1 fruit fly cellular context compared by ENCODE assay signal in the genomic region with DNA sequence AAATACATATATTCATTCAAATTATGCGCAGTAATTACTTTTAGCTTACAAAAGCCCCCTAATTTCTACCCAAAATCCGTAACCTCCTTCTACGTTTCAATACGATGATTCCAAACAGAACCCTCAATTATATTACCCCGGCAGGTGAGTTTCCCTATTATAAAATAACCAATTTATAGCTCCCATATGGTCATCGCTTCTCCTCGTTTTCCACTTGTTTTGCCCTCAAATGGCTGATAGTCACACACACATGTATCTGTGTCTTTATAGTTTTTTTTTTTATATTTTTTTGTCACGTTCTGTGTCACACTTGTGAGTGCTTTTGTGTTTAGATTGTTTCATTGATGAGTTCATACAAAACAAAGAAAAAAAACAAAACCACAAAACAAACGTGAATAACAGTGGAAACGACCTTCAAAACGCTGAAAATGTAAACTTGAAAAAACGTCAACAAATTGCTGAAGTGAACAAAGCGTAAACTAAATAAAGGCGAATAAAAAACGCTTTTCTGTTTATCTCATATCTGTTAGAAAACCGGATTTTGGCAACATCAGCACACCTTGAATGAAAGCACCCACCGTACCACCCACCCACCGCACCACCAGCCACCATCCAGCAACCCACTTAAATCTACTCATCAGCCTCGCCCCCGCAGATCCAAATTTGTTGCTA.
TF ChIP-seq lines count a peak whose summit lies in the region.

No protein-coding gene starts in this region.

TF ChIP-seq in whole organism, embryonic, 481 proteins besides CTCF, POLR2A, EP300 and RAD21 (continued from another document and continues in another):
- TF ChIP-seq jing (GFP tag; optimal IDR thresholded peaks at IDR 0.05; lab: Kevin White, UChicago) = no peak
- TF ChIP-seq bbx (GFP tag; IDR thresholded peaks at IDR 0.05; lab: Robert Waterston, UW; ENCODE audit: partially characterized antibody) = no peak
- TF ChIP-seq CG4282 (GFP tag; optimal IDR thresholded peaks at IDR 0.05; lab: Kevin White, UChicago) = no peak
- no peak for TF ChIP-seq CG34422 (GFP tag; IDR thresholded peaks at IDR 0.05; lab: Robert Waterston, UW)
- peak; percentile 51 for TF ChIP-seq CG2120 (GFP tag; optimal IDR thresholded peaks at IDR 0.05; lab: Kevin White, UChicago)
- no peak for TF ChIP-seq ab (GFP tag; optimal IDR thresholded peaks at IDR 0.05; lab: Kevin White, UChicago)
- no peak for TF ChIP-seq onecut (GFP tag; IDR thresholded peaks at IDR 0.05; lab: Robert Waterston, UW)
- no peak for TF ChIP-seq shn (GFP tag; optimal IDR thresholded peaks at IDR 0.05; lab: Kevin White, UChicago)
- no peak for TF ChIP-seq fd64A (GFP tag; optimal IDR thresholded peaks at IDR 0.05; lab: Kevin White, UChicago)
- no peak for TF ChIP-seq crc (GFP tag; optimal IDR thresholded peaks at IDR 0.05; lab: Kevin White, UChicago)
- TF ChIP-seq otp (GFP tag; IDR thresholded peaks at IDR 0.05; lab: Robert Waterston, UW) = no peak
- TF ChIP-seq CG8478 (optimal IDR thresholded peaks at IDR 0.05; lab: Kevin White, UChicago) = no peak
- no peak for TF ChIP-seq CG3847 (GFP tag; IDR thresholded peaks at IDR 0.05; lab: Robert Waterston, UW)
- no peak for TF ChIP-seq D (optimal IDR thresholded peaks at IDR 0.05; lab: Kevin White, UChicago)
- TF ChIP-seq D (GFP tag; optimal IDR thresholded peaks at IDR 0.05; lab: Kevin White, UChicago) = peak; percentile 6
- no peak for TF ChIP-seq trem (tag; optimal IDR thresholded peaks at IDR 0.05; lab: Kevin White, UChicago)
- no peak for TF ChIP-seq Ets97D (GFP tag; optimal IDR thresholded peaks at IDR 0.05; lab: Kevin White, UChicago)
- TF ChIP-seq CG2129 (GFP tag; IDR thresholded peaks at IDR 0.05; lab: Robert Waterston, UW; ENCODE audit: partially characterized antibody) = no peak
- no peak for TF ChIP-seq tin (GFP tag; optimal IDR thresholded peaks at IDR 0.05; lab: Kevin White, UChicago)
- TF ChIP-seq pita (GFP tag; optimal IDR thresholded peaks at IDR 0.05; lab: Kevin White, UChicago) = no peak
- no peak for TF ChIP-seq CG7987 (GFP tag; optimal IDR thresholded peaks at IDR 0.05; lab: Kevin White, UChicago)
- TF ChIP-seq PHDP (tag; optimal IDR thresholded peaks at IDR 0.05; lab: Kevin White, UChicago) = no peak
- TF ChIP-seq CG34376 (GFP tag; optimal IDR thresholded peaks at IDR 0.05; lab: Kevin White, UChicago) = peak; percentile 58
- peak; percentile 53 for TF ChIP-seq CG3281 (GFP tag; optimal IDR thresholded peaks at IDR 0.05; lab: Kevin White, UChicago)
- no peak for TF ChIP-seq Lpt (GFP tag; optimal IDR thresholded peaks at IDR 0.05; lab: Kevin White, UChicago)
- no peak for TF ChIP-seq mld (GFP tag; IDR thresholded peaks at IDR 0.05; lab: Robert Waterston, UW; ENCODE audit: partially characterized antibody)
- no peak for TF ChIP-seq cato (GFP tag; optimal IDR thresholded peaks at IDR 0.05; lab: Kevin White, UChicago; ENCODE audit: borderline replicate concordance)
- no peak for TF ChIP-seq CG3838 (GFP tag; optimal IDR thresholded peaks at IDR 0.05; lab: Kevin White, UChicago)
- TF ChIP-seq B-H1 (GFP tag; IDR thresholded peaks at IDR 0.05; lab: Robert Waterston, UW) = no peak
- peak; percentile 34 for TF ChIP-seq mirr (GFP tag; optimal IDR thresholded peaks at IDR 0.05; lab: Kevin White, UChicago)
- no peak for TF ChIP-seq Ravus (GFP tag; IDR thresholded peaks at IDR 0.05; lab: Robert Waterston, UW)
- TF ChIP-seq zf30C (GFP tag; optimal IDR thresholded peaks at IDR 0.05; lab: Kevin White, UChicago) = no peak
- TF ChIP-seq sisA (GFP tag; IDR thresholded peaks at IDR 0.05; lab: Robert Waterston, UW) = no peak
- no peak for TF ChIP-seq Hr39 (optimal IDR thresholded peaks at IDR 0.05; lab: Kevin White, UChicago)
- no peak for TF ChIP-seq lov (optimal IDR thresholded peaks at IDR 0.05; lab: Kevin White, UChicago)
- no peak for TF ChIP-seq lov (GFP tag; IDR thresholded peaks at IDR 0.05; lab: Robert Waterston, UW)
- TF ChIP-seq eve (GFP tag; optimal IDR thresholded peaks at IDR 0.05; lab: Kevin White, UChicago) = peak in 1 of 2 experiments; percentile 53
- TF ChIP-seq ac (GFP tag; optimal IDR thresholded peaks at IDR 0.05; lab: Kevin White, UChicago) = no peak
- no peak for TF ChIP-seq CG30431 (GFP tag; optimal IDR thresholded peaks at IDR 0.05; lab: Kevin White, UChicago)
- peak; percentile 31; the same call in 1 of the 3 replicates for TF ChIP-seq CG11695 (GFP tag; IDR thresholded peaks at IDR 0.05; lab: Robert Waterston, UW)
- no peak for TF ChIP-seq CG16779 (GFP tag; IDR thresholded peaks at IDR 0.05; lab: Robert Waterston, UW)
- peak; percentile 43 for TF ChIP-seq vvl (GFP tag; IDR thresholded peaks at IDR 0.05; lab: Robert Waterston, UW)
- no peak for TF ChIP-seq CG17612 (GFP tag; IDR thresholded peaks at IDR 0.05; lab: Robert Waterston, UW)
- no peak for TF ChIP-seq TFAM (GFP tag; optimal IDR thresholded peaks at IDR 0.05; lab: Kevin White, UChicago)
- no peak for TF ChIP-seq Poxn (GFP tag; IDR thresholded peaks at IDR 0.05; lab: Robert Waterston, UW)
- TF ChIP-seq Doc2 (GFP tag; IDR thresholded peaks at IDR 0.05; lab: Robert Waterston, UW) = no peak
- TF ChIP-seq slbo (GFP tag; IDR thresholded peaks at IDR 0.05; lab: Robert Waterston, UW) = peak; percentile 54
- TF ChIP-seq Scr (GFP tag; IDR thresholded peaks at IDR 0.05; lab: Robert Waterston, UW; ENCODE audit: partially characterized antibody) = no peak
- TF ChIP-seq CG16863 (GFP tag; optimal IDR thresholded peaks at IDR 0.05; lab: Kevin White, UChicago) = no peak
- TF ChIP-seq CG33213 (GFP tag; optimal IDR thresholded peaks at IDR 0.05; lab: Kevin White, UChicago) = no peak
- TF ChIP-seq CG7963 (GFP tag; IDR thresholded peaks at IDR 0.05; lab: Robert Waterston, UW; ENCODE audit: partially characterized antibody) = no peak
- peak; percentile 1 for TF ChIP-seq CHES-1-like (GFP tag; optimal IDR thresholded peaks at IDR 0.05; lab: Kevin White, UChicago)
- TF ChIP-seq CG8089 (GFP tag; optimal IDR thresholded peaks at IDR 0.05; lab: Kevin White, UChicago) = no peak
- TF ChIP-seq aop (GFP tag; IDR thresholded peaks at IDR 0.05; lab: Robert Waterston, UW) = no peak
- no peak for TF ChIP-seq CG9437 (GFP tag; optimal IDR thresholded peaks at IDR 0.05; lab: Kevin White, UChicago)
- no peak for TF ChIP-seq CG11696 (GFP tag; IDR thresholded peaks at IDR 0.05; lab: Robert Waterston, UW)
- no peak for TF ChIP-seq CG7745 (tag; optimal IDR thresholded peaks at IDR 0.05; lab: Kevin White, UChicago)
- no peak for TF ChIP-seq amos (GFP tag; IDR thresholded peaks at IDR 0.05; lab: Robert Waterston, UW; ENCODE audit: partially characterized antibody)
- TF ChIP-seq sd (tag; optimal IDR thresholded peaks at IDR 0.05; lab: Kevin White, UChicago) = peak; percentile 80
- TF ChIP-seq Fer2 (tag; optimal IDR thresholded peaks at IDR 0.05; lab: Kevin White, UChicago) = peak; percentile 2
- TF ChIP-seq CG13424 (tag; optimal IDR thresholded peaks at IDR 0.05; lab: Kevin White, UChicago) = peak; percentile 14
- TF ChIP-seq CG9876 (GFP tag; optimal IDR thresholded peaks at IDR 0.05; lab: Kevin White, UChicago) = no peak
- TF ChIP-seq HLH4C (GFP tag; IDR thresholded peaks at IDR 0.05; lab: Robert Waterston, UW; ENCODE audit: partially characterized antibody) = no peak
- no peak for TF ChIP-seq ap (GFP tag; IDR thresholded peaks at IDR 0.05; lab: Robert Waterston, UW)
- TF ChIP-seq h (optimal IDR thresholded peaks at IDR 0.05; lab: Kevin White, UChicago) = no peak
- TF ChIP-seq CG31365 (tag; optimal IDR thresholded peaks at IDR 0.05; lab: Kevin White, UChicago) = no peak
- TF ChIP-seq unpg (GFP tag; optimal IDR thresholded peaks at IDR 0.05; lab: Kevin White, UChicago) = peak; percentile 30
- TF ChIP-seq HHEX (GFP tag; optimal IDR thresholded peaks at IDR 0.05; lab: Kevin White, UChicago) = no peak
- TF ChIP-seq CG11456 (GFP tag; IDR thresholded peaks at IDR 0.05; lab: Robert Waterston, UW) = no peak
- no peak for TF ChIP-seq CG18011 (GFP tag; optimal IDR thresholded peaks at IDR 0.05; lab: Kevin White, UChicago)
- no peak for TF ChIP-seq fru (optimal IDR thresholded peaks at IDR 0.05; lab: Kevin White, UChicago)
- TF ChIP-seq Lhr (GFP tag; optimal IDR thresholded peaks at IDR 0.05; lab: Kevin White, UChicago) = no peak
- no peak for TF ChIP-seq sens-2 (GFP tag; IDR thresholded peaks at IDR 0.05; lab: Robert Waterston, UW)
- TF ChIP-seq seq (GFP tag; IDR thresholded peaks at IDR 0.05; lab: Robert Waterston, UW) = no peak; the same call in 1 of the 2 replicates
- no peak for TF ChIP-seq CG10267 (tag; optimal IDR thresholded peaks at IDR 0.05; lab: Kevin White, UChicago)
- no peak for TF ChIP-seq Doc3 (GFP tag; IDR thresholded peaks at IDR 0.05; lab: Robert Waterston, UW; ENCODE audit: partially characterized antibody)
- TF ChIP-seq prd (optimal IDR thresholded peaks at IDR 0.05; lab: Kevin White, UChicago) = no peak
- TF ChIP-seq prd (GFP tag; IDR thresholded peaks at IDR 0.05; lab: Robert Waterston, UW) = peak; percentile 48; the same call in 1 of the 3 replicates
- TF ChIP-seq dan (GFP tag; IDR thresholded peaks at IDR 0.05; lab: Robert Waterston, UW) = no peak
- no peak for TF ChIP-seq gcm2 (GFP tag; optimal IDR thresholded peaks at IDR 0.05; lab: Kevin White, UChicago)
- TF ChIP-seq CG13624 (GFP tag; optimal IDR thresholded peaks at IDR 0.05; lab: Kevin White, UChicago) = no peak
- no peak for TF ChIP-seq ems (GFP tag; optimal IDR thresholded peaks at IDR 0.05; lab: Kevin White, UChicago)
- no peak for TF ChIP-seq CG10654 (GFP tag; optimal IDR thresholded peaks at IDR 0.05; lab: Kevin White, UChicago)
- TF ChIP-seq Fer3 (tag; optimal IDR thresholded peaks at IDR 0.05; lab: Kevin White, UChicago) = peak; percentile 48
- no peak for TF ChIP-seq CG11247 (GFP tag; IDR thresholded peaks at IDR 0.05; lab: Robert Waterston, UW)
- peak; percentile 41 for TF ChIP-seq CG11504 (tag; optimal IDR thresholded peaks at IDR 0.05; lab: Kevin White, UChicago)
- TF ChIP-seq CG18619 (GFP tag; optimal IDR thresholded peaks at IDR 0.05; lab: Kevin White, UChicago) = no peak
- TF ChIP-seq odd (GFP tag; optimal IDR thresholded peaks at IDR 0.05; lab: Kevin White, UChicago) = no peak
- TF ChIP-seq z (GFP tag; IDR thresholded peaks at IDR 0.05; lab: Robert Waterston, UW) = 0 out of 3 replicates have a peak, but pooled peaks have one; percentile 62
- TF ChIP-seq CG8924 (tag; optimal IDR thresholded peaks at IDR 0.05; lab: Kevin White, UChicago) = no peak
- TF ChIP-seq CG13296 (GFP tag; optimal IDR thresholded peaks at IDR 0.05; lab: Kevin White, UChicago) = peak; percentile 3
- TF ChIP-seq CG17359 (tag; optimal IDR thresholded peaks at IDR 0.05; lab: Kevin White, UChicago) = peak; percentile 15
- TF ChIP-seq Deaf1 (tag; optimal IDR thresholded peaks at IDR 0.05; lab: Kevin White, UChicago) = no peak
- no peak for TF ChIP-seq CG18764 (GFP tag; optimal IDR thresholded peaks at IDR 0.05; lab: Kevin White, UChicago)
- no peak for TF ChIP-seq CG4854 (GFP tag; optimal IDR thresholded peaks at IDR 0.05; lab: Kevin White, UChicago)
- TF ChIP-seq CG1647 (GFP tag; optimal IDR thresholded peaks at IDR 0.05; lab: Kevin White, UChicago) = no peak
- TF ChIP-seq CG42726 (GFP tag; IDR thresholded peaks at IDR 0.05; lab: Robert Waterston, UW; ENCODE audit: partially characterized antibody) = no peak
- TF ChIP-seq CG1792 (GFP tag; optimal IDR thresholded peaks at IDR 0.05; lab: Kevin White, UChicago) = no peak
- TF ChIP-seq CG10321 (GFP tag; IDR thresholded peaks at IDR 0.05; lab: Robert Waterston, UW) = no peak
- TF ChIP-seq sc (optimal IDR thresholded peaks at IDR 0.05; lab: Kevin White, UChicago) = no peak
- no peak for TF ChIP-seq sc (GFP tag; optimal IDR thresholded peaks at IDR 0.05; lab: Kevin White, UChicago)
- no peak for TF ChIP-seq CG2202 (tag; optimal IDR thresholded peaks at IDR 0.05; lab: Kevin White, UChicago)
- no peak for TF ChIP-seq CG15073 (GFP tag; optimal IDR thresholded peaks at IDR 0.05; lab: Kevin White, UChicago)
- no peak for TF ChIP-seq peb (GFP tag; IDR thresholded peaks at IDR 0.05; lab: Robert Waterston, UW)
- TF ChIP-seq ind (GFP tag; optimal IDR thresholded peaks at IDR 0.05; lab: Kevin White, UChicago) = no peak
- TF ChIP-seq HLH3B (GFP tag; IDR thresholded peaks at IDR 0.05; lab: Robert Waterston, UW) = peak; percentile 18; the same call in 1 of the 2 replicates
- TF ChIP-seq CG17829 (tag; optimal IDR thresholded peaks at IDR 0.05; lab: Kevin White, UChicago) = no peak
- TF ChIP-seq Dref (GFP tag; IDR thresholded peaks at IDR 0.05; lab: Robert Waterston, UW) = no peak
- TF ChIP-seq pzg (GFP tag; optimal IDR thresholded peaks at IDR 0.05; lab: Kevin White, UChicago) = no peak
- no peak for TF ChIP-seq kay (GFP tag; optimal IDR thresholded peaks at IDR 0.05; lab: Kevin White, UChicago)
- TF ChIP-seq CG17361 (GFP tag; IDR thresholded peaks at IDR 0.05; lab: Robert Waterston, UW) = 0 out of 3 replicates have a peak, but pooled peaks have one; percentile 24
- peak; percentile 9 for TF ChIP-seq CG18262 (tag; optimal IDR thresholded peaks at IDR 0.05; lab: Kevin White, UChicago)
- peak; percentile 25 for TF ChIP-seq CG6813 (GFP tag; optimal IDR thresholded peaks at IDR 0.05; lab: Kevin White, UChicago)
- TF ChIP-seq CG13775 (GFP tag; optimal IDR thresholded peaks at IDR 0.05; lab: Kevin White, UChicago) = no peak
- TF ChIP-seq chinmo (GFP tag; IDR thresholded peaks at IDR 0.05; lab: Robert Waterston, UW; ENCODE audit: partially characterized antibody) = peak; percentile 86
- no peak for TF ChIP-seq Gug (GFP tag; IDR thresholded peaks at IDR 0.05; lab: Robert Waterston, UW)
- TF ChIP-seq CrebB (tag; optimal IDR thresholded peaks at IDR 0.05; lab: Kevin White, UChicago) = no peak
- TF ChIP-seq pnt (GFP tag; optimal IDR thresholded peaks at IDR 0.05; lab: Kevin White, UChicago) = peak; percentile 19
- TF ChIP-seq dimm (GFP tag; IDR thresholded peaks at IDR 0.05; lab: Robert Waterston, UW) = no peak
- TF ChIP-seq maf-S (GFP tag; optimal IDR thresholded peaks at IDR 0.05; lab: Kevin White, UChicago) = no peak
- TF ChIP-seq CG31388 (GFP tag; optimal IDR thresholded peaks at IDR 0.05; lab: Kevin White, UChicago) = no peak
- peak; percentile 94 for TF ChIP-seq cwo (GFP tag; optimal IDR thresholded peaks at IDR 0.05; lab: Kevin White, UChicago)
- no peak for TF ChIP-seq Ssrp (tag; optimal IDR thresholded peaks at IDR 0.05; lab: Kevin White, UChicago)
- TF ChIP-seq gt (GFP tag; IDR thresholded peaks at IDR 0.05; lab: Robert Waterston, UW) = no peak
- no peak for TF ChIP-seq knrl (GFP tag; IDR thresholded peaks at IDR 0.05; lab: Robert Waterston, UW; ENCODE audit: partially characterized antibody)
- no peak for TF ChIP-seq CG4820 (GFP tag; optimal IDR thresholded peaks at IDR 0.05; lab: Kevin White, UChicago)
- 0 out of 2 replicates have a peak, but pooled peaks have one; percentile 7 for TF ChIP-seq sob (GFP tag; IDR thresholded peaks at IDR 0.05; lab: Robert Waterston, UW)
- no peak for TF ChIP-seq Bdp1 (GFP tag; optimal IDR thresholded peaks at IDR 0.05; lab: Kevin White, UChicago)
